Worm (Caenorhabditis elegans): ENCODE results near the gene kel-10.

Gene kel-10

DNA sequence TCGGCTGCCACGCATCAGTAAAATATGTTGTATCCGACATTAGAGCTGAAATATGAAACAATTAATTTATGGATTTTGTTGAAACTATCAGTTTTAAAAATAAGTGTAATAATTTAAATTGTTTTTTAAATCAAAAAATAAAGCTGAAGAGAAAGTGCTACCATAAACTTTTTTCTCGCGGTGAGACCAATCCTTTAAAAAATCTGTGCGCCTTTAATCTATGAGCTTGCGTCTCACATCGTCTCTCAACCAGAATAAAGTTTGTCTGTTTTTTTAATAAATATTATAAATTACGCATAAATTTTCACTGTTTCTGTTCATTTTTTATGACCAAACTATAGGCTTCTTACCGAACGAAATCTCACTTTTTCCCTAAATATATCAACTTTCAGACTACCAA is 18.0 kb downstream of the kel-10 start, which contains the start of gene T16H12.3:
Gene T16H12.3 (minus strand): TSS at position 51 of the 400 bp plus-strand sequence.
- TF ChIP-seq nhr-76 (tag; optimal IDR thresholded peaks at IDR 0.05) = no peak
- TF ChIP-seq fos-1 (tag; optimal IDR thresholded peaks at IDR 0.05) = no peak
- no peak for TF ChIP-seq aly-2 (tag; optimal IDR thresholded peaks at IDR 0.05)
- no peak for TF ChIP-seq jun-1 (tag; optimal IDR thresholded peaks at IDR 0.05)
- TF ChIP-seq lsy-12 (tag; optimal IDR thresholded peaks at IDR 0.05) = no peak
- no peak for TF ChIP-seq daf-12 (tag; optimal IDR thresholded peaks at IDR 0.05)
- TF ChIP-seq ama-1 (optimal IDR thresholded peaks at IDR 0.05) = no peak
- no peak for TF ChIP-seq ZK546.5 (tag; optimal IDR thresholded peaks at IDR 0.05)
- TF ChIP-seq pha-4 (tag; optimal IDR thresholded peaks at IDR 0.05) = no peak
- no peak for TF ChIP-seq egl-27 (tag; optimal IDR thresholded peaks at IDR 0.05)
- no peak for TF ChIP-seq skn-1 (tag; optimal IDR thresholded peaks at IDR 0.05)

DNA sequence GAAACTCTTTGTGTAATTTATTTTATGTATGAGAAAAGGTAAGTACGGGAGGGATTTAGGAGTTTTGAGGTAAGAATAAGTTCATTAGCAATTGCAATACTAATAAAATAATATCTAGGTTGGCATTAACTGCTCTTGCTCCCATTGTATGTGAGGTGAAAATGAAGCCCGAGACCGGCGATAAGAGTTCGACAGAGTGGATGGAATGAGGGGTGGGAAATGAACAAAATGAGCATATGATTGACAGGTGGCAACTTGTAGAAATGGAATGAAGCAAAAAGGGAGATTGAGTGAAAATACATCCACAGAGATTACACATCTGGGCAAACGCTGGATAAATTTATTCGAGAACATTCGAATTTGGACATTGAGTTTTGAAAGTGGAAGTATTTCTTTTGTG is 22.5 kb downstream of the kel-10 start:
- TF ChIP-seq daf-12 (tag; optimal IDR thresholded peaks at IDR 0.05) (no peak), aly-2 (tag; optimal IDR thresholded peaks at IDR 0.05) (no peak), ZK546.5 (tag; optimal IDR thresholded peaks at IDR 0.05) (no peak), ceh-16 (tag; optimal IDR thresholded peaks at IDR 0.05) (no peak), lsy-12 (tag; optimal IDR thresholded peaks at IDR 0.05) (no peak), lin-15B (tag; optimal IDR thresholded peaks at IDR 0.05) (no peak), fkh-10 (GFP tag; optimal IDR thresholded peaks at IDR 0.05) (no peak), mdl-1 (tag; optimal IDR thresholded peaks at IDR 0.05) (no peak), nhr-76 (tag; optimal IDR thresholded peaks at IDR 0.05) (no peak), ceh-82 (tag; optimal IDR thresholded peaks at IDR 0.05) (no peak), eor-1 (tag; optimal IDR thresholded peaks at IDR 0.05) (no peak), ceh-28 (tag; optimal IDR thresholded peaks at IDR 0.05) (no peak), pqm-1 (tag; optimal IDR thresholded peaks at IDR 0.05) (no peak)

DNA sequence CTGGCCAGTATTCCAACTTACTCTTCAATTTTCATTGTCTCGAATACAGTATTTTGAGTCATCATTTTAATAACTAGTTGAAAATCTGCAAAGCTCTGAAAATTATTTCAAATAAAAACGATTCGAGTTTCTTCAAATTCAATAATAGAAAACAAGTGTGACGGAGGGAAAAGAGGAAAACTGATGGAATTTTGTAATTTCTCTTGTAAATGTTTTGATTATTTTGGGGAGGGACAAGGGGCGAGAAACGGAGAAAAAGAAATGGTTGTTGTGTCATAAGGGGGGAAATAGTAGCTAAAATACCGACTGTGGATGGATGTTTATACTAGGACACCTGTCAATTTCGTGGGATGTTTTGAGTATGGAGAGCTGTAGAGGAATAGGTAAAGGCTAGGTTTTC is 23.1 kb downstream of the kel-10 start, which contains the start of gene T16G12.9:
Gene T16G12.9 (minus strand): TSS at position 101 of the 400 bp plus-strand sequence.
- TF ChIP-seq mml-1 (tag; optimal IDR thresholded peaks at IDR 0.05) (no peak), nhr-76 (tag; optimal IDR thresholded peaks at IDR 0.05) (no peak), pqm-1 (tag; optimal IDR thresholded peaks at IDR 0.05) (no peak), fkh-2 (tag; optimal IDR thresholded peaks at IDR 0.05) (no peak), nhr-12 (tag; optimal IDR thresholded peaks at IDR 0.05) (no peak), tbx-2 (tag; optimal IDR thresholded peaks at IDR 0.05) (no peak), ama-1 (optimal IDR thresholded peaks at IDR 0.05) (no peak), eor-1 (tag; optimal IDR thresholded peaks at IDR 0.05) (no peak), sea-2 (GFP tag; optimal IDR thresholded peaks at IDR 0.05) (no peak)

DNA sequence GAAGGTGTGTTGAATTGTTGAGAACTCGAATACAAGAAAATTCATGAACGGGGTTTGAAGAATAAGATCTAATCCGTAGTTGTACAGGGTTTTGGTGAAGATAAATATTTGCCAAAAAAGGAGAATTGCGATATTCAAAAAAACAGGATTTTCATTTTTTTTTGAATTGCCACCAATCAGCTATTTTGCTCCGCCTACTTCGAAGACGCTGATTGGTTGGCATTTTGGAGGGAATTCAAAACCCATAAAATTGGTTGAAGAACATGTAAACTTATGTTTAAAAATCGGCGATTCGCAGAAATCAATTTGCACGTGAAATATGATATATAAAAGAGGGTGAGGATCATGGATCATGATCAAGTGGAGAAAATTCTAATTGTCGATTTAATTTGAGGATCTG is 25.2 kb downstream of the kel-10 start:
- TF ChIP-seq nfya-1 (tag; optimal IDR thresholded peaks at IDR 0.05; ENCODE audit: insufficient read depth) = peak; percentile 92
- TF ChIP-seq nhr-67 (tag; optimal IDR thresholded peaks at IDR 0.05) = no peak

DNA sequence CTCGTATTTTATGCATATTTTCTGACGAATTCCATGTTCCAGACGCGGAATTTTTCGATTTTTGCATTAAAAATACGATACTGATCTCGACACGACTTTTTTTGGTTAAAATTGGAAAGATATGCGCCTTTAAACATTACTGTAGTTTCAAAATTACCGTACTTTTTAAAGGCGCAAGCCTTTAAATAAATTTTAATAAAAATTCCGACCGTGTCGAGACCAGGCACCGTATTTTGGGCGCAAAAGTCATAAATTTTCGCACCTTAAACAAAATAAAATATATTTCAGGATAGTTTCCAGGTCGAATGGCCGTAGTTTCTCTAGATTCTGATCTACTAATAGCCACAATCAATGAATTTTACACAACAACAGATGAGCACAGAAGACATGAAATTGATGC is 32.0 kb downstream of the kel-10 start, which contains the start of gene T16G12.6:
Gene T16G12.6 (plus strand): TSS at position 301 of the 400 bp plus-strand sequence.
- TF ChIP-seq elt-1 (tag; optimal IDR thresholded peaks at IDR 0.05) = no peak
- TF ChIP-seq sea-2 (GFP tag; optimal IDR thresholded peaks at IDR 0.05) = no peak

DNA sequence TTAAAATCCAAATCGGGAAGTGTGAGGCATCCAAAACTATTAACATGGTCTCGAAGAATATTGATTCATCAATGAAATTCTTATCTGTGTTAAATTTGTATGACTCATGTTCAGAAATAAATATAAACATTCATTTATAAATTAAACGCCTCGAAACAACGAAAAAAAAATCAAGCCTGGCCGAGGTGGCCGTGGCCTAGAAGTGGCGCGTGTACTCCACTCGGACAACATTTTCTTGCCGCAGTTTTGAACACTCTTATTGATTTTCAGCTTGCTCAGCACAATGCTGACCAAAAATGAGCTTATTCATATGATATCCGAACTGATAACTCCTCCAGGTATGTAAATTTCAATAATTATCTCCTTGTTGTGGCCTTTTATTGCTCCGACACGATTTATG is 37.1 kb downstream of the kel-10 start, which contains the start of gene ekl-6:
Gene ekl-6 (plus strand): TSS at position 265 of the 400 bp plus-strand sequence.
- TF ChIP-seq tbx-2 (tag; optimal IDR thresholded peaks at IDR 0.05) = no peak
- no peak for TF ChIP-seq zag-1 (tag; optimal IDR thresholded peaks at IDR 0.05)
- peak; percentile 79 for TF ChIP-seq nhr-43 (tag; optimal IDR thresholded peaks at IDR 0.05; ENCODE audit: poor library complexity, severe bottlenecking)
- TF ChIP-seq daf-12 (tag; optimal IDR thresholded peaks at IDR 0.05) = no peak
- TF ChIP-seq lsy-12 (tag; optimal IDR thresholded peaks at IDR 0.05) = peak; percentile 22
- TF ChIP-seq nhr-77 (tag; optimal IDR thresholded peaks at IDR 0.05) = no peak
- TF ChIP-seq fkh-10 (GFP tag; optimal IDR thresholded peaks at IDR 0.05) = no peak
- no peak for TF ChIP-seq nhr-237 (tag; optimal IDR thresholded peaks at IDR 0.05)
- no peak for TF ChIP-seq nhr-28 (tag; optimal IDR thresholded peaks at IDR 0.05)
- peak; percentile 48 for TF ChIP-seq lin-15B (tag; optimal IDR thresholded peaks at IDR 0.05)
- peak; percentile 65 for TF ChIP-seq hmg-11 (tag; optimal IDR thresholded peaks at IDR 0.05)
- no peak for TF ChIP-seq ceh-16 (tag; optimal IDR thresholded peaks at IDR 0.05)
- no peak for TF ChIP-seq pha-4 (tag; optimal IDR thresholded peaks at IDR 0.05)
- no peak for TF ChIP-seq nhr-12 (tag; optimal IDR thresholded peaks at IDR 0.05)
- no peak for TF ChIP-seq egl-27 (tag; optimal IDR thresholded peaks at IDR 0.05)
- no peak for TF ChIP-seq fos-1 (tag; optimal IDR thresholded peaks at IDR 0.05)
- TF ChIP-seq ceh-82 (tag; optimal IDR thresholded peaks at IDR 0.05) = no peak
- TF ChIP-seq aly-2 (tag; optimal IDR thresholded peaks at IDR 0.05) = no peak
- TF ChIP-seq elt-3 (tag; optimal IDR thresholded peaks at IDR 0.05) = no peak
- peak; percentile 12 for TF ChIP-seq snpc-4 (tag; optimal IDR thresholded peaks at IDR 0.05)
- no peak for TF ChIP-seq ceh-28 (tag; optimal IDR thresholded peaks at IDR 0.05)

Data from whole organism, L3 larva.